Fruit fly (Drosophila melanogaster) whole organism, embryonic: ENCODE results near the gene Pur-alpha.

Experiments used
- Ada2b ChIP-seq: fragments of 200-800 bp; sonication (Bioruptor generic); IDR thresholded peaks from 2 replicates; pipeline ENCODE4 v1.3.6; 2022; ENCODE audit warnings: missing biosample characterization, missing genetic modification characterization
- Asciz ChIP-seq: fragments of 200-800 bp; sonication (Bioruptor generic); optimal IDR thresholded peaks from 2 replicates; lab custom pipeline; 2017; ENCODE audit warnings: missing biosample characterization, mild to moderate bottlenecking, missing genetic modification characterization, missing genetic modification reagents
- Blimp-1 ChIP-seq: fragments of 200-800 bp; sonication (Bioruptor generic); optimal IDR thresholded peaks from 3 replicates; lab custom pipeline; 2018; ENCODE audit warnings: missing biosample characterization, missing genetic modification characterization, mild to moderate bottlenecking, moderate library complexity, missing genetic modification reagents
- CG1024 ChIP-seq: fragments of 200-800 bp; sonication (Bioruptor generic); IDR thresholded peaks from 2 replicates; pipeline ENCODE4 v1.3.6; 2022; ENCODE audit warnings: missing biosample characterization, missing genetic modification characterization
- CG10366 ChIP-seq: fragments of 200-800 bp; sonication (Bioruptor generic); IDR thresholded peaks from 2 replicates; pipeline ENCODE4 v1.3.6; 2022; ENCODE audit warnings: missing biosample characterization, missing genetic modification characterization
- CG10431 ChIP-seq: fragments of 200-800 bp; sonication (Bioruptor generic); optimal IDR thresholded peaks from 3 replicates; lab custom pipeline; 2018; ENCODE audit warnings: missing biosample characterization, mild to moderate bottlenecking, missing genetic modification characterization
- CG10543 ChIP-seq: fragments of 200-800 bp; sonication (Bioruptor generic); optimal IDR thresholded peaks from 3 replicates; lab custom pipeline; 2017; ENCODE audit warnings: missing biosample characterization, mild to moderate bottlenecking, missing genetic modification characterization, moderate library complexity
- CG12071 ChIP-seq: fragments of 200-800 bp; sonication (Bioruptor generic); optimal IDR thresholded peaks from 3 replicates; lab custom pipeline; 2018; ENCODE audit warnings: missing biosample characterization, mild to moderate bottlenecking, missing genetic modification characterization
- CG13424 ChIP-seq: fragments of 200-800 bp; sonication (Bioruptor generic); optimal IDR thresholded peaks from 2 replicates; lab custom pipeline; 2019; ENCODE audit warnings: missing biosample characterization, mild to moderate bottlenecking, missing genetic modification characterization, moderate library complexity
- CG14014 ChIP-seq: fragments of 200-800 bp; sonication (Bioruptor generic); IDR thresholded peaks from 2 replicates; pipeline ENCODE4 v1.3.6; 2022; ENCODE audit warnings: missing biosample characterization, missing genetic modification characterization
- CG14667 ChIP-seq: fragments of 200-800 bp; sonication (Bioruptor generic); IDR thresholded peaks from 2 replicates; pipeline ENCODE4 v1.3.6; 2022; ENCODE audit warnings: missing biosample characterization, missing genetic modification characterization
- CG15514 ChIP-seq: fragments of 200-800 bp; sonication (Bioruptor generic); optimal IDR thresholded peaks from 3 replicates; lab custom pipeline; 2017; ENCODE audit warnings: missing biosample characterization, missing genetic modification characterization, mild to moderate bottlenecking, moderate library complexity, missing genetic modification reagents
- CG1603 ChIP-seq: fragments of 200-800 bp; sonication (Bioruptor generic); optimal IDR thresholded peaks from 2 replicates; lab custom pipeline; 2019; ENCODE audit warnings: missing biosample characterization, mild to moderate bottlenecking, missing genetic modification characterization, moderate library complexity
- CG16863 ChIP-seq: fragments of 200-800 bp; sonication (Bioruptor generic); optimal IDR thresholded peaks from 3 replicates; lab custom pipeline; 2016; ENCODE audit warnings: missing biosample characterization, missing genetic modification characterization
- CG17328 ChIP-seq: fragments of 200-800 bp; sonication (Bioruptor generic); IDR thresholded peaks from 2 replicates; pipeline ENCODE4 v1.3.6; 2022; ENCODE audit warnings: missing biosample characterization, missing genetic modification characterization
- CG17361 ChIP-seq: fragments of 200-800 bp; sonication (Bioruptor generic); IDR thresholded peaks from 3 replicates; pipeline ENCODE4 v1.3.6; 2022; ENCODE audit warnings: missing biosample characterization, missing genetic modification characterization
- CG1792 ChIP-seq: fragments of 200-800 bp; sonication (Bioruptor generic); optimal IDR thresholded peaks from 2 replicates; lab custom pipeline; 2016; ENCODE audit warnings: missing biosample characterization, missing genetic modification characterization
- CG18262 ChIP-seq: fragments of 200-800 bp; optimal IDR thresholded peaks from 3 replicates; lab custom pipeline; 2019; ENCODE audit warnings: missing biosample characterization, mild to moderate bottlenecking, missing genetic modification characterization, moderate library complexity
- CG18476 ChIP-seq: fragments of 200-800 bp; sonication (Bioruptor generic); optimal IDR thresholded peaks from 2 replicates; lab custom pipeline; 2016; ENCODE audit warnings: missing biosample characterization, mild to moderate bottlenecking, missing genetic modification characterization
- CG2129 ChIP-seq: fragments of 200-800 bp; sonication (Bioruptor generic); IDR thresholded peaks from 2 replicates; pipeline ENCODE4 v1.3.6; 2022; ENCODE audit warnings: missing biosample characterization, missing genetic modification characterization; ENCODE audit not compliant: partially characterized antibody
- CG30020 ChIP-seq: fragments of 200-800 bp; optimal IDR thresholded peaks from 2 replicates; lab custom pipeline; 2019; ENCODE audit warnings: missing biosample characterization, mild to moderate bottlenecking, missing genetic modification characterization, moderate library complexity
- CG34376 ChIP-seq: fragments of 200-800 bp; sonication (Bioruptor generic); optimal IDR thresholded peaks from 2 replicates; lab custom pipeline; 2018; ENCODE audit warnings: missing biosample characterization, mild to moderate bottlenecking, missing genetic modification characterization
- CG4707 ChIP-seq: fragments of 200-800 bp; sonication (Bioruptor generic); optimal IDR thresholded peaks from 2 replicates; lab custom pipeline; 2018; ENCODE audit warnings: missing biosample characterization, mild to moderate bottlenecking, missing genetic modification characterization, moderate library complexity
- CG6254 ChIP-seq: fragments of 200-800 bp; sonication (Bioruptor generic); optimal IDR thresholded peaks from 3 replicates; lab custom pipeline; 2017; ENCODE audit warnings: mild to moderate bottlenecking, missing biosample characterization, missing genetic modification reagents, missing genetic modification characterization
- CHES-1-like ChIP-seq: fragments of 200-800 bp; sonication (Bioruptor generic); optimal IDR thresholded peaks from 2 replicates; lab custom pipeline; 2016; ENCODE audit warnings: missing biosample characterization, missing genetic modification characterization
- D ChIP-seq, 2 experiments: fragments of 200-800 bp in 1 of 2; fragments of >200 bp in 1 of 2; sonication (Bioruptor generic) in 1 of 2; optimal IDR thresholded peaks; 2 replicates in 1 of 2; 3 replicates in 1 of 2; lab custom pipeline; 2017; ENCODE audit warnings: mild to moderate bottlenecking in 1 of 2, missing biosample characterization in 1 of 2, missing genetic modification characterization in 1 of 2, missing genetic modification reagents in 1 of 2
- HHEX ChIP-seq: fragments of 200-800 bp; sonication (Bioruptor generic); optimal IDR thresholded peaks from 3 replicates; lab custom pipeline; 2017; ENCODE audit warnings: missing biosample characterization, mild to moderate bottlenecking, missing genetic modification characterization, missing genetic modification reagents
- HmgZ ChIP-seq: fragments of 200-800 bp; sonication (Bioruptor generic); optimal IDR thresholded peaks from 2 replicates; lab custom pipeline; 2018; ENCODE audit warnings: missing biosample characterization, mild to moderate bottlenecking, missing genetic modification characterization
- Kr ChIP-seq: fragments of 200-800 bp; sonication (Bioruptor generic); optimal IDR thresholded peaks from 2 replicates; lab custom pipeline; 2017; ENCODE audit warnings: missing biosample characterization, mild to moderate bottlenecking, missing genetic modification characterization
- Lpt ChIP-seq: fragments of >200 bp; optimal IDR thresholded peaks from 2 replicates; lab custom pipeline; 2018; ENCODE audit warnings: missing biosample characterization, missing genetic modification characterization
- Mes4 ChIP-seq: fragments of 200-800 bp; sonication (Bioruptor generic); optimal IDR thresholded peaks from 2 replicates; lab custom pipeline; 2016; ENCODE audit warnings: missing biosample characterization, missing genetic modification characterization
- Nf-YB ChIP-seq: fragments of 200-800 bp; sonication (Bioruptor generic); optimal IDR thresholded peaks from 3 replicates; lab custom pipeline; 2019; ENCODE audit warnings: missing biosample characterization, mild to moderate bottlenecking, missing genetic modification characterization, moderate library complexity
- Nf-YC ChIP-seq: fragments of 200-800 bp; optimal IDR thresholded peaks from 3 replicates; lab custom pipeline; 2019; ENCODE audit warnings: missing biosample characterization, mild to moderate bottlenecking, missing genetic modification characterization, moderate library complexity
- TFAM ChIP-seq: fragments of 200-800 bp; sonication (Bioruptor generic); optimal IDR thresholded peaks from 2 replicates; lab custom pipeline; 2017; ENCODE audit warnings: missing biosample characterization, missing genetic modification characterization, inconsistent platforms
- aop ChIP-seq: fragments of 200-800 bp; sonication (Bioruptor generic); IDR thresholded peaks from 2 replicates; pipeline ENCODE4 v1.3.6; 2022; ENCODE audit warnings: missing biosample characterization, missing genetic modification characterization
- ase ChIP-seq: fragments of 200-800 bp; sonication (Bioruptor generic); IDR thresholded peaks from 3 replicates; pipeline ENCODE4 v1.3.6; 2022; ENCODE audit warnings: missing biosample characterization, missing genetic modification characterization
- bab2 ChIP-seq: fragments of 200-800 bp; sonication (Bioruptor generic); optimal IDR thresholded peaks from 2 replicates; lab custom pipeline; 2016; ENCODE audit warnings: missing biosample characterization, missing genetic modification characterization
- dysf ChIP-seq: fragments of 200-800 bp; sonication (Bioruptor generic); IDR thresholded peaks from 3 replicates; pipeline ENCODE4 v1.3.6; 2022; ENCODE audit warnings: missing biosample characterization, missing genetic modification characterization
- fru ChIP-seq: fragments of >200 bp; optimal IDR thresholded peaks from 2 replicates; lab custom pipeline; 2017
- gcm2 ChIP-seq: fragments of 200-800 bp; sonication (Bioruptor generic); optimal IDR thresholded peaks from 2 replicates; lab custom pipeline; 2016; ENCODE audit warnings: missing biosample characterization, missing genetic modification characterization
- inv ChIP-seq: fragments of 200-800 bp; sonication (Bioruptor generic); IDR thresholded peaks from 2 replicates; pipeline ENCODE4 v1.3.6; 2022; ENCODE audit warnings: missing biosample characterization, missing genetic modification characterization; ENCODE audit not compliant: partially characterized antibody
- knrl ChIP-seq: fragments of 200-800 bp; sonication (Bioruptor generic); IDR thresholded peaks from 3 replicates; pipeline ENCODE4 v1.3.6; 2022; ENCODE audit warnings: missing biosample characterization, missing genetic modification characterization; ENCODE audit not compliant: partially characterized antibody
- lbe ChIP-seq: fragments of 200-800 bp; sonication (Bioruptor generic); optimal IDR thresholded peaks from 2 replicates; lab custom pipeline; 2016; ENCODE audit warnings: missing biosample characterization, mild to moderate bottlenecking, missing genetic modification characterization
- otp ChIP-seq: fragments of 200-800 bp; sonication (Bioruptor generic); IDR thresholded peaks from 3 replicates; pipeline ENCODE4, ENCODE4 v1.3.6; 2022; ENCODE audit warnings: missing biosample characterization, missing genetic modification characterization
- pho ChIP-seq: fragments of 200-800 bp; sonication (Bioruptor generic); optimal IDR thresholded peaks from 2 replicates; lab custom pipeline; 2016; ENCODE audit warnings: missing biosample characterization, missing genetic modification characterization
- phol ChIP-seq: fragments of 200-800 bp; sonication (Bioruptor generic); optimal IDR thresholded peaks from 3 replicates; lab custom pipeline; 2018; ENCODE audit warnings: missing biosample characterization, mild to moderate bottlenecking, missing genetic modification characterization, moderate library complexity
- pros ChIP-seq: fragments of 200-800 bp; sonication (Bioruptor generic); optimal IDR thresholded peaks from 3 replicates; lab custom pipeline; 2019; ENCODE audit warnings: missing biosample characterization, mild to moderate bottlenecking, missing genetic modification characterization, moderate library complexity
- pum ChIP-seq: fragments of 200-800 bp; sonication (Bioruptor generic); optimal IDR thresholded peaks from 2 replicates; lab custom pipeline; 2016; ENCODE audit warnings: missing biosample characterization, missing genetic modification characterization
- pzg ChIP-seq: fragments of 200-800 bp; sonication (Bioruptor generic); optimal IDR thresholded peaks from 3 replicates; lab custom pipeline; 2018; ENCODE audit warnings: missing biosample characterization, mild to moderate bottlenecking, missing genetic modification characterization, moderate library complexity
- usp ChIP-seq: fragments of >200 bp; optimal IDR thresholded peaks from 2 replicates; lab custom pipeline; 2017; ENCODE audit warnings: missing biosample characterization, missing genetic modification characterization
- vfl ChIP-seq: fragments of 200-800 bp; sonication (Bioruptor generic); optimal IDR thresholded peaks from 2 replicates; lab custom pipeline; 2016; ENCODE audit warnings: missing biosample characterization, missing genetic modification characterization

The Pur-alpha gene

dm6 chr4:558456-558855, 640 bp downstream of the Pur-alpha start:
- no peak for TF ChIP-seq pum (GFP tag; lab: Kevin White, UChicago)
- TF ChIP-seq bab2 (GFP tag; lab: Kevin White, UChicago), result no peak
- no peak for TF ChIP-seq CG1024 (GFP tag; lab: Robert Waterston, UW)
- no peak for TF ChIP-seq usp (GFP tag; lab: Kevin White, UChicago)
- no peak for TF ChIP-seq vfl
- no peak for TF ChIP-seq knrl (GFP tag; lab: Robert Waterston, UW)
- TF ChIP-seq Lpt (GFP tag; lab: Kevin White, UChicago), result no peak
- TF ChIP-seq pho (GFP tag; lab: Kevin White, UChicago), result no peak
- TF ChIP-seq phol (tag; lab: Kevin White, UChicago), result no peak
- no peak for TF ChIP-seq ase (GFP tag; lab: Robert Waterston, UW)
- TF ChIP-seq Ada2b (GFP tag; lab: Robert Waterston, UW), result no peak
- TF ChIP-seq CG17361 (GFP tag; lab: Robert Waterston, UW), result no peak
- peak; percentile 1 for TF ChIP-seq Asciz (GFP tag; lab: Kevin White, UChicago)
- peak; percentile 24 for TF ChIP-seq CG34376 (GFP tag; lab: Kevin White, UChicago)
- no peak for TF ChIP-seq Blimp-1 (GFP tag; lab: Kevin White, UChicago)
- no peak for TF ChIP-seq pros (GFP tag; lab: Kevin White, UChicago)
- TF ChIP-seq fru (lab: Kevin White, UChicago), result no peak
- TF ChIP-seq inv, result no peak
- no peak for TF ChIP-seq dysf
- TF ChIP-seq CG18262 (tag; lab: Kevin White, UChicago), result peak; percentile 6
- TF ChIP-seq CHES-1-like (GFP tag; lab: Kevin White, UChicago), result no peak
- TF ChIP-seq CG1792, result no peak
- TF ChIP-seq CG12071, result no peak
- TF ChIP-seq CG10366, result no peak
- TF ChIP-seq CG17328 (GFP tag; lab: Robert Waterston, UW), result no peak
- TF ChIP-seq Mes4 (GFP tag; lab: Kevin White, UChicago), result no peak
- TF ChIP-seq CG16863 (GFP tag; lab: Kevin White, UChicago), result no peak
- no peak for TF ChIP-seq CG6254 (GFP tag; lab: Kevin White, UChicago)
- TF ChIP-seq Kr (GFP tag; lab: Kevin White, UChicago), result no peak
- no peak for TF ChIP-seq D (optimal IDR thresholded peaks at IDR 0.05; lab: Kevin White, UChicago)
- TF ChIP-seq D (GFP tag; optimal IDR thresholded peaks at IDR 0.05; lab: Kevin White, UChicago), result no peak
- TF ChIP-seq CG10431, result no peak
- no peak for TF ChIP-seq CG10543 (GFP tag; lab: Kevin White, UChicago)
- TF ChIP-seq CG18476 (GFP tag; lab: Kevin White, UChicago), result no peak
- TF ChIP-seq CG13424 (tag; lab: Kevin White, UChicago), result no peak
- TF ChIP-seq HmgZ (tag; lab: Kevin White, UChicago), result peak; percentile 35
- TF ChIP-seq HHEX (GFP tag; lab: Kevin White, UChicago), result no peak
- TF ChIP-seq lbe (GFP tag; lab: Kevin White, UChicago), result no peak
- no peak for TF ChIP-seq aop (GFP tag; lab: Robert Waterston, UW)
- TF ChIP-seq otp (GFP tag; lab: Robert Waterston, UW), result no peak
- TF ChIP-seq CG14014, result no peak; the same call in 1 of the 2 replicates
- TF ChIP-seq CG14667 (GFP tag; lab: Robert Waterston, UW), result no peak
- TF ChIP-seq CG30020 (tag; lab: Kevin White, UChicago), result no peak
- TF ChIP-seq CG2129 (GFP tag; lab: Robert Waterston, UW), result no peak
- no peak for TF ChIP-seq TFAM (GFP tag; lab: Kevin White, UChicago)
- no peak for TF ChIP-seq Nf-YB
- no peak for TF ChIP-seq CG4707 (GFP tag; lab: Kevin White, UChicago)
- TF ChIP-seq Nf-YC (tag; lab: Kevin White, UChicago), result no peak
- TF ChIP-seq CG1603 (tag; lab: Kevin White, UChicago), result peak; percentile 29
- TF ChIP-seq gcm2, result no peak
- TF ChIP-seq CG15514 (GFP tag; lab: Kevin White, UChicago), result no peak
- TF ChIP-seq pzg (GFP tag; lab: Kevin White, UChicago), result no peak
